Fruit fly (Drosophila melanogaster) Kc167 (cell line): ENCODE results near the gene Ace.

Experiments used
- Myc ChIP-seq: fragments of >200 bp; optimal IDR thresholded peaks from 2 replicates; lab custom pipeline; 2017; ENCODE audit warnings: missing external identifiers
- Sin3A ChIP-seq: fragments of >200 bp; optimal IDR thresholded peaks from 2 replicates; lab custom pipeline; 2018; ENCODE audit warnings: missing external identifiers
- h ChIP-seq: fragments of >200 bp; optimal IDR thresholded peaks from 3 replicates; lab custom pipeline; 2018; ENCODE audit warnings: missing external identifiers
- insv ChIP-seq: fragments of >200 bp; optimal IDR thresholded peaks from 3 replicates; lab custom pipeline; 2018; ENCODE audit warnings: missing external identifiers
- psq ChIP-seq: fragments of >200 bp; optimal IDR thresholded peaks from 2 replicates; lab custom pipeline; 2017; ENCODE audit warnings: missing external identifiers
- ttk ChIP-seq: sonication (Bioruptor generic); optimal IDR thresholded peaks from 2 replicates; lab custom pipeline; 2017; ENCODE audit warnings: missing external identifiers

The Ace gene

DNA sequence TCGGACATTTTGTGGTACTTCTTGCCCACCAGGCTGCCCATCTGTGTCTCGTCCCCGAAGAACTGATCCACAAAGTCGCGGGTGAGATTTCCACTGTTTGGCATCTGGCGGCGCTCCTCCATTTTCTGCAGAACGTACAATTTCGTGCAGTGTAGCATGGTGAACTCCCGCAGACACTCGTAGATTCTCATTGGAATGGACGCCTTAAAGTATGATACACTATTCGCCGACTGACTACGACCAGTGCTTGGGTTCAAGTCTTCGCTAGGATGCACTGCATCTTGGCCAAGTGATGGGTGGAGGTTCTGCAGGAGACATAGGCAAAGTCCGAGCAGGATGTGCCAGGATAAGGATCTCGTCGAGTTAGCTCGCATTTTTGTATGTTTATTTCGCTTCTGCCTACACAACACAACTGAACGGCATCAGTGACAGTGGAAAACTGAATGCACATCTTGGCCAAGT is 26.8 kb upstream of the Ace start, which contains the start of gene CG15888:
CG15888 (minus strand) TSS at position 412 of the 462 bp plus-strand sequence.
- TF ChIP-seq psq (no peak), h (lab: Kevin White, UChicago) (no peak), insv (lab: Kevin White, UChicago) (no peak), Myc (lab: Kevin White, UChicago) (no peak), Sin3A (lab: Kevin White, UChicago) (no peak)

- TF ChIP-seq Myc (lab: Kevin White, UChicago) (no peak), insv (lab: Kevin White, UChicago) (no peak), psq (no peak), Sin3A (lab: Kevin White, UChicago) (no peak), ttk (no peak), h (lab: Kevin White, UChicago) (no peak)
Observed at dm6 chr3R:13285110-13285509, 25.8 kb upstream of the Ace start.

DNA sequence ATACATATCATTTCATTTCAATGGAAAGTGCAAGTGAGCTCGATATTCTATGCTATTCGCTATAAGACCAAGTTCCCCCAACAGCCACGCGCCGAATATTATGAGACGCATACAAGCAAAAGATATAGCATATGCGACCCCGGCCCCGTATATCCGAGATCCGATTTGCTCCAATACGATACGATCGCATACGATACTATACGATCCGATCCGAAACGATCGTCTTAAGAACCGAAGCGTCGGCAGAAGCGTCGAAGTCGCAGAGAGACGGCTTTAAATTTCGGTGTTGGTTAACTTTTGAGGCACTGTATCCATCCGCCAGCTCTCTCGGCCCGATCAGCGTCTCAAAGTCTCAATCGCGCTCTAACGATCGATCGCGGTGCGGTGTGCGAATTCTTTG is 20.1 kb upstream of the Ace start, which contains the start of gene CG8630:
CG8630 (plus strand) TSS at position 303 of the 400 bp plus-strand sequence.
- no peak for TF ChIP-seq ttk
- TF ChIP-seq h (lab: Kevin White, UChicago) = no peak
- TF ChIP-seq Myc (lab: Kevin White, UChicago) = no peak
- TF ChIP-seq psq = no peak
- TF ChIP-seq insv (lab: Kevin White, UChicago) = no peak
- no peak for TF ChIP-seq Sin3A (lab: Kevin White, UChicago)

DNA sequence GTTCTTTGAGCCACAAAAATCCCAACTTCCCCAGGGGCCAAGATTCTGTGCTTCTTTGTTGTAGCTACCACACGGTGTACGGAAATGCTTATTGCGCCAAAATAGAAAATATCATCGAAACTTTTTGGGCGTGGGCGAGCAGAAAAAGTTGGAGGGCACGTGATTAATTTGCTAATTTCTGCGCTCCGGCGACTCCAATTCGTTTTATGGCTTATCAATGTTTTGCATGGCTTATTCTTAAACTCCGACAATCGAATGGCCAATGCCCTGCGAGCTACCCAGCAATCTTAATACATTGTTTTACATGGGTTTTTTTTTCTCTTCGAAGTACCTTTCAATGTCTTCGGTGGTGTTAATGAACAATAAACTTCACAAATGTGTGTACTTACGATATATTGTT is 16.2 kb upstream of the Ace start:
- TF ChIP-seq ttk (no peak), psq (no peak), Myc (lab: Kevin White, UChicago) (no peak), insv (lab: Kevin White, UChicago) (no peak), h (lab: Kevin White, UChicago) (no peak)

dm6 chr3R:13274257-13274796 is 15.0 kb upstream of the Ace start:
- TF ChIP-seq Myc (lab: Kevin White, UChicago) (no peak), psq (no peak), insv (lab: Kevin White, UChicago) (no peak), Sin3A (lab: Kevin White, UChicago) (no peak), ttk (no peak), h (lab: Kevin White, UChicago) (no peak)

DNA sequence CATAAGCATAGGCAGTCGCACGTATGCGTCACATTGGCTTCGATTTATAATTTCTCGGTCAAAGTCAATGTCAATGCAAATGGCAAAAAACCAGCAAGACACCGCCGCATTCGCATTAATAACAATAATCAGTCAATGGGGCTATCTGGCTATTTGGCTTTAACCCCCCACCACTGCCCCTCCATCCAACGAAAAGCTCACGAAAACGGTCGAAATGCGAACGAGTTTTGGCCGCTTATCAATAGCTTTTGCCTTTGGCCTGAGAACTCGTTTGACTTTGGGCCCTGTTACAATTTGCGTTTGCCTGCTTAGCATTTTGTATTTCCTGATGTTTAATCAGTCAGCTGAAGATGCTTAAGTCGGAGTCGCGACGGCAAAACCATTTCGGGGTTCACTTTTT is 14.1 kb upstream of the Ace start:
- TF ChIP-seq psq (no peak), h (lab: Kevin White, UChicago) (no peak), insv (lab: Kevin White, UChicago) (no peak), ttk (no peak), Sin3A (lab: Kevin White, UChicago) (no peak)

dm6 chr3R:13271758-13272157 is 12.4 kb upstream of the Ace start, which contains the start of gene TBC1D5:
TBC1D5 (minus strand) TSS chr3R:13272011.
- no peak for TF ChIP-seq insv (lab: Kevin White, UChicago)

DNA sequence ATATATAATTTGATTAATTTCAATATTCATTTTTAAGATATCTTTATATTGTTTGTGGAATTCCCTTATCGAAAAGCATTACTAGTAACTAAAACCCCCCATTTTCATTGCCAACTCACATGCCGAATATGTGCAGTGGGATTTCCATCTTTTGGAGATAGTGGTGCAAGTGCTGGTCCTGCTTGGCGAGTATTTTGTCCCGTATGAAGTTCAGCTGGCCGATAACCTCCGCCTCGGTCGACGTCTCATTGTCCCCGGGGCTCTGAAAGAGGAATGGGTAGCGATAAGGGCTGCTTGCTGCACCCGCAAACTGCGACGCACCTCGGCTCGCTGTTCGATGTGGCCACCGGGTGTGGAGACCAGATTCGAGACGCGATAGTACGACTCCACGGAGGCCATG is 11.3 kb upstream of the Ace start:
- TF ChIP-seq h (lab: Kevin White, UChicago) = no peak
- TF ChIP-seq Myc (lab: Kevin White, UChicago) = no peak
- TF ChIP-seq Sin3A (lab: Kevin White, UChicago) = no peak
- TF ChIP-seq ttk = no peak
- TF ChIP-seq insv (lab: Kevin White, UChicago) = no peak
- no peak for TF ChIP-seq psq

dm6 chr3R:13264061-13264661 is 4.8 kb upstream of the Ace start, which contains the start of gene Ravus:
Ravus (minus strand) TSS chr3R:13264061.
- TF ChIP-seq Myc (lab: Kevin White, UChicago) (no peak), insv (lab: Kevin White, UChicago) (no peak), psq (no peak), h (lab: Kevin White, UChicago) (no peak), Sin3A (lab: Kevin White, UChicago) (no peak), ttk (no peak)

DNA sequence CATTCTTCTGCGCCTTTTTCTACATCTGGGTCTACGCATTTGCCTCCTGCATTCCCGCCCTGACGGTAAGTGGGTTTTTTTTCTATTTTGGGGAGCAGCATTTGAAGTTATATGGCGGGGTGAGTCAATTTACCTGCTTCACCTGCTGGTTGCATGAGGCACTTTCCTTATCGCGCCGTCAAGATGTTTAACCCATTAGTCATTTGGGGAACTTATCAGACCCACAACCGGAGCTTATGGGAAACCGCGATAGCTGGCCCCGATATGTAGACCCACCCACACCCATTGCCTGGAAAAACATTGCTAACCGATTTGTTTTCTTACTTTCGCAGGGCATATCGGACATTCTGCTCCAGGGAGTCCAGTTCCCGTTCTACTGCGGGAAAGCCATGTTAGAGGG is 2.4 kb upstream of the Ace start:
- TF ChIP-seq Myc (lab: Kevin White, UChicago) (no peak), ttk (no peak), h (lab: Kevin White, UChicago) (no peak), Sin3A (lab: Kevin White, UChicago) (no peak), psq (no peak), insv (lab: Kevin White, UChicago) (no peak)

dm6 chr3R:13260114-13260673 is 877 bp upstream of the Ace start, which contains the start of gene CG11686:
CG11686 (plus strand) TSS chr3R:13260356.
- TF ChIP-seq insv (lab: Kevin White, UChicago) = no peak
- TF ChIP-seq Sin3A (lab: Kevin White, UChicago) = no peak
- TF ChIP-seq ttk = no peak
- no peak for TF ChIP-seq h (lab: Kevin White, UChicago)
- TF ChIP-seq Myc (lab: Kevin White, UChicago) = no peak
- TF ChIP-seq psq = no peak

DNA sequence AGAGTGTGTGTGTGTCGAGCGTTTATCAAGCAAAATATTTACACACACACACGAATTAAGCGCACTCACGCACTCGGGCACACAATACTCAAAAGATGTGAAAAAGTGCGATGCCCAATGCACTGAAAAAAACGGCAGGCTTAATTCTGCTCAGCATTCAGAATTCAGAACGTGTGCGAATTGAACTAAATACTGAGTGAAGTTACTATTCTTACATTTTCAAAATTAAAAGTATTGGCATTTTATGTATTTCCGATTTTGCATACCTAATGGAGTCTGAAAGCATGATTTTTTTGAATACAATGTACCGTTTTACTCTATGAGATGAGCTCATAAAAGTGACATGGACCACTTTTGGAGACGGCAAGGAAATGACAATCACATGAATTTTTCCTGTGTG is 2.2 kb downstream of the Ace start:
- TF ChIP-seq h (lab: Kevin White, UChicago) (no peak), Sin3A (lab: Kevin White, UChicago) (no peak), psq (no peak), insv (lab: Kevin White, UChicago) (no peak)
